Worm (Caenorhabditis elegans): ENCODE results near the gene lst-6.

DNA sequence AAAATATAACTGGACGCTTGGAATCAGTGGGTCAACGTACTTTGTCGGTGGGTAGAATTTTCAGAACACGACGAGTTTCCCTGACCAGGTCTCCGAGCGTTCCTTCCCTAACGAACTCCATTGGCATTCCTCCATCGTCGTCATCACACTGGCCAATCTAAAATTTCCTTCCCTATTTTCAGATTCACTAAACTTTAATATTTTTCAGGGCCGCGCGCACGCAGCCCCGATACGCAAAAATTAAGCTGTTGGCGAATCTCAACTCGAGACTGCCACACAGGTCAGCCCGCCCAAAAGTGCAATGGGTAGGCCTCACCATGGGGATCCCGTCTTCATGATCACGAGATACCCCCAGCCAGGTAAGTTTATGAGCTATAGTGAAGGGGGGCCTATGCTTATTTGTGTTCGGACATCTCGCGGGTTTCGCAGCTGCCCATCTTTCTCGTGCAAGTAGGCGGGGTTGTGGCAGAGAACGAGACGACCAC, 54.1 kb downstream of the lst-6 start:
- TF ChIP-seq alr-1 (tag; optimal IDR thresholded peaks at IDR 0.05) (no peak), lin-11 (tag; optimal IDR thresholded peaks at IDR 0.05) (no peak), sma-3 (GFP tag; optimal IDR thresholded peaks at IDR 0.05) (peak; percentile 86), nhr-237 (tag; optimal IDR thresholded peaks at IDR 0.05) (no peak), ztf-11 (tag; optimal IDR thresholded peaks at IDR 0.05) (no peak), ama-1 (optimal IDR thresholded peaks at IDR 0.05) (peak; percentile 95), skn-1 (tag; optimal IDR thresholded peaks at IDR 0.05) (no peak), snpc-4 (tag; optimal IDR thresholded peaks at IDR 0.05) (peak; percentile 98)

Measured in whole organism, L2 larva.